Worm (Caenorhabditis elegans): ENCODE data around the gene F44E5.1.

ce11 chrII:11813895-11814369, 39.6 kb upstream of the F44E5.1 start, which contains the start of gene F43G6.8:
- TF ChIP-seq nhr-76 (tag; optimal IDR thresholded peaks at IDR 0.05) = no peak
- no peak for TF ChIP-seq daf-12 (tag; optimal IDR thresholded peaks at IDR 0.05)
- TF ChIP-seq ztf-11 (tag; optimal IDR thresholded peaks at IDR 0.05) = no peak
- TF ChIP-seq Y105C5A.15 (GFP tag; IDR thresholded peaks at IDR 0.05) = no peak
- no peak for TF ChIP-seq fkh-10 (GFP tag; optimal IDR thresholded peaks at IDR 0.05)
- no peak for TF ChIP-seq aly-2 (tag; optimal IDR thresholded peaks at IDR 0.05)
- TF ChIP-seq dpl-1 (GFP tag; optimal IDR thresholded peaks at IDR 0.05) = peak; percentile 24
- TF ChIP-seq mdl-1 (tag; optimal IDR thresholded peaks at IDR 0.05) = peak in 1 of 2 experiments; percentile 74
- no peak for TF ChIP-seq pqm-1 (tag; optimal IDR thresholded peaks at IDR 0.05)
- no peak for TF ChIP-seq unc-39 (tag; optimal IDR thresholded peaks at IDR 0.05)
- TF ChIP-seq madf-9 (GFP tag; conservative IDR thresholded peaks at IDR 0.05) = no peak
